Fruit fly (Drosophila melanogaster): ENCODE results near the gene CG2444.

- TF ChIP-seq CTCF (optimal IDR thresholded peaks at IDR 0.05) (no peak), CG8478 (optimal IDR thresholded peaks at IDR 0.05) (no peak)
These were observed 11.0 kb upstream of the CG2444 start for dm6 chrX:11715937-11716730.
